Fruit fly (Drosophila melanogaster) whole organism, embryonic: ENCODE results near the gene Cpr67Fa2.
A peak's percentile ranks its signal among the peaks of the same experiment; 100 is the strongest.

Experiments
- Asciz ChIP-seq: fragments of 200-800 bp; sonication (Bioruptor generic); optimal IDR thresholded peaks from 2 replicates; lab custom pipeline; 2017; ENCODE audit warnings: missing biosample characterization, mild to moderate bottlenecking, missing genetic modification characterization, missing genetic modification reagents
- CG12236 ChIP-seq: fragments of 200-800 bp; sonication (Bioruptor generic); optimal IDR thresholded peaks from 2 replicates; lab custom pipeline; 2016; ENCODE audit warnings: missing biosample characterization, missing genetic modification characterization
- CG13296 ChIP-seq: fragments of 200-800 bp; sonication (Bioruptor generic); optimal IDR thresholded peaks from 3 replicates; lab custom pipeline; 2018; ENCODE audit warnings: missing biosample characterization, mild to moderate bottlenecking, missing genetic modification characterization
- CG14014 ChIP-seq: fragments of 200-800 bp; sonication (Bioruptor generic); IDR thresholded peaks from 2 replicates; pipeline ENCODE4 v1.3.6; 2022; ENCODE audit warnings: missing biosample characterization, missing genetic modification characterization
- CG14965 ChIP-seq: fragments of 200-800 bp; sonication (Bioruptor generic); optimal IDR thresholded peaks from 2 replicates; lab custom pipeline; 2016; ENCODE audit warnings: missing biosample characterization, missing genetic modification characterization, borderline replicate concordance
- CG1647 ChIP-seq: fragments of 200-800 bp; sonication (Bioruptor generic); optimal IDR thresholded peaks from 3 replicates; lab custom pipeline; 2016; ENCODE audit warnings: missing biosample characterization, missing genetic modification characterization
- CG17328 ChIP-seq: fragments of 200-800 bp; sonication (Bioruptor generic); IDR thresholded peaks from 2 replicates; pipeline ENCODE4 v1.3.6; 2022; ENCODE audit warnings: missing biosample characterization, missing genetic modification characterization
- CG18476 ChIP-seq: fragments of 200-800 bp; sonication (Bioruptor generic); optimal IDR thresholded peaks from 2 replicates; lab custom pipeline; 2016; ENCODE audit warnings: missing biosample characterization, mild to moderate bottlenecking, missing genetic modification characterization
- CG18599 ChIP-seq: fragments of 200-800 bp; sonication (Bioruptor generic); optimal IDR thresholded peaks from 3 replicates; lab custom pipeline; 2017; ENCODE audit warnings: missing biosample characterization, missing genetic modification characterization, mild to moderate bottlenecking, moderate library complexity, missing genetic modification reagents
- CG2120 ChIP-seq: fragments of 200-800 bp; sonication (Bioruptor generic); optimal IDR thresholded peaks from 3 replicates; lab custom pipeline; 2016; ENCODE audit warnings: missing biosample characterization, missing genetic modification characterization
- CG2199 ChIP-seq: fragments of 200-800 bp; sonication (Bioruptor generic); IDR thresholded peaks from 3 replicates; pipeline ENCODE4 v1.3.6; 2022; ENCODE audit warnings: missing biosample characterization, missing genetic modification characterization
- CG4617 ChIP-seq: fragments of 200-800 bp; sonication (Bioruptor generic); optimal IDR thresholded peaks from 3 replicates; lab custom pipeline; 2016; ENCODE audit warnings: missing biosample characterization, missing genetic modification characterization, borderline replicate concordance
- CG4730 ChIP-seq: fragments of 200-800 bp; sonication (Bioruptor generic); IDR thresholded peaks from 2 replicates; pipeline ENCODE4 v1.3.6; 2022; ENCODE audit warnings: missing biosample characterization, missing genetic modification characterization
- CG6272 ChIP-seq: fragments of 200-800 bp; sonication (Bioruptor generic); IDR thresholded peaks from 2 replicates; pipeline ENCODE4 v1.3.6; 2022; ENCODE audit warnings: missing biosample characterization, missing genetic modification characterization
- CG6813 ChIP-seq: fragments of 200-800 bp; sonication (Bioruptor generic); optimal IDR thresholded peaks from 2 replicates; lab custom pipeline; 2017; ENCODE audit warnings: missing biosample characterization, missing genetic modification characterization, mild to moderate bottlenecking, moderate library complexity, missing genetic modification reagents
- CG7372 ChIP-seq: fragments of 200-800 bp; sonication (Bioruptor generic); IDR thresholded peaks from 2 replicates; pipeline ENCODE4 v1.3.6; 2022; ENCODE audit warnings: missing biosample characterization, missing genetic modification characterization
- CG8290 ChIP-seq, 3 experiments: fragments of 200-800 bp; sonication (Bioruptor generic); optimal IDR thresholded peaks; 2 replicates each; lab custom pipeline; 2016 to 2019; ENCODE audit warnings: missing biosample characterization in 3 of 3, missing genetic modification characterization in 3 of 3, mild to moderate bottlenecking in 2 of 3, moderate library complexity in 1 of 3
- CG8765 ChIP-seq: fragments of 200-800 bp; sonication (Bioruptor generic); IDR thresholded peaks from 2 replicates; pipeline ENCODE4 v1.3.6; 2022; ENCODE audit warnings: missing biosample characterization, missing genetic modification characterization
- CG9932 ChIP-seq: fragments of 200-800 bp; sonication (Bioruptor generic); IDR thresholded peaks from 2 replicates; pipeline ENCODE4 v1.3.6; 2022; ENCODE audit warnings: missing biosample characterization, missing genetic modification characterization
- CHES-1-like ChIP-seq: fragments of 200-800 bp; sonication (Bioruptor generic); optimal IDR thresholded peaks from 2 replicates; lab custom pipeline; 2016; ENCODE audit warnings: missing biosample characterization, missing genetic modification characterization
- CrebB ChIP-seq: fragments of 200-800 bp; sonication (Bioruptor generic); optimal IDR thresholded peaks from 3 replicates; lab custom pipeline; 2018; ENCODE audit warnings: missing biosample characterization, mild to moderate bottlenecking, missing genetic modification characterization
- NC2β ChIP-seq: fragments of 200-800 bp; sonication (Bioruptor generic); optimal IDR thresholded peaks from 2 replicates; lab custom pipeline; 2016; ENCODE audit warnings: missing biosample characterization, missing genetic modification characterization
- Neu2 ChIP-seq: fragments of 200-800 bp; sonication (Bioruptor generic); optimal IDR thresholded peaks from 3 replicates; lab custom pipeline; 2016; ENCODE audit warnings: missing biosample characterization, missing genetic modification characterization, borderline replicate concordance
- Nf-YB ChIP-seq: fragments of 200-800 bp; sonication (Bioruptor generic); optimal IDR thresholded peaks from 3 replicates; lab custom pipeline; 2019; ENCODE audit warnings: missing biosample characterization, mild to moderate bottlenecking, missing genetic modification characterization, moderate library complexity
- Optix ChIP-seq: fragments of 200-800 bp; sonication (Bioruptor generic); IDR thresholded peaks from 3 replicates; pipeline ENCODE4 v1.3.6; 2022; ENCODE audit warnings: missing biosample characterization, missing genetic modification characterization
- Poxn ChIP-seq: fragments of 200-800 bp; sonication (Bioruptor generic); IDR thresholded peaks from 2 replicates; pipeline ENCODE4 v1.3.6; 2022; ENCODE audit warnings: missing biosample characterization, missing genetic modification characterization
- Sox102F ChIP-seq: fragments of 200-800 bp; sonication (Bioruptor generic); optimal IDR thresholded peaks from 2 replicates; lab custom pipeline; 2018; ENCODE audit warnings: missing biosample characterization, mild to moderate bottlenecking, missing genetic modification characterization, moderate library complexity
- Xrp1 ChIP-seq: fragments of 200-800 bp; sonication (Bioruptor generic); IDR thresholded peaks from 2 replicates; pipeline ENCODE4 v1.3.6; 2022; ENCODE audit warnings: missing biosample characterization, missing genetic modification characterization
- aop ChIP-seq: fragments of 200-800 bp; sonication (Bioruptor generic); IDR thresholded peaks from 2 replicates; pipeline ENCODE4 v1.3.6; 2022; ENCODE audit warnings: missing biosample characterization, missing genetic modification characterization
- ap ChIP-seq: fragments of 200-800 bp; sonication (Bioruptor generic); IDR thresholded peaks from 2 replicates; pipeline ENCODE4 v1.3.6; 2022; ENCODE audit warnings: missing biosample characterization, missing genetic modification characterization
- cg ChIP-seq: fragments of 200-800 bp; sonication (Bioruptor generic); optimal IDR thresholded peaks from 3 replicates; lab custom pipeline; 2019; ENCODE audit warnings: missing biosample characterization, mild to moderate bottlenecking, missing genetic modification characterization, moderate library complexity
- chinmo ChIP-seq: fragments of 200-800 bp; sonication (Bioruptor generic); IDR thresholded peaks from 4 replicates; pipeline ENCODE4 v1.3.6; 2022; ENCODE audit warnings: missing biosample characterization, missing genetic modification characterization; ENCODE audit not compliant: partially characterized antibody
- dati ChIP-seq: fragments of 200-800 bp; sonication (Bioruptor generic); IDR thresholded peaks from 2 replicates; pipeline ENCODE4 v1.3.6; 2022; ENCODE audit warnings: missing biosample characterization, missing genetic modification characterization
- dmrt11E ChIP-seq: fragments of 200-800 bp; sonication (Bioruptor generic); optimal IDR thresholded peaks from 3 replicates; lab custom pipeline; 2018; ENCODE audit warnings: missing biosample characterization, mild to moderate bottlenecking, missing genetic modification characterization, moderate library complexity
- fd96Cb ChIP-seq: fragments of 200-800 bp; sonication (Bioruptor generic); optimal IDR thresholded peaks from 2 replicates; lab custom pipeline; 2018; ENCODE audit warnings: missing biosample characterization, mild to moderate bottlenecking, missing genetic modification characterization, moderate library complexity
- gce ChIP-seq: fragments of 200-800 bp; sonication (Bioruptor generic); IDR thresholded peaks from 3 replicates; pipeline ENCODE4 v1.3.6; 2022; ENCODE audit warnings: missing biosample characterization, missing genetic modification characterization
- hbn ChIP-seq: fragments of 200-800 bp; sonication (Bioruptor generic); IDR thresholded peaks from 2 replicates; pipeline ENCODE4 v1.3.6; 2022; ENCODE audit warnings: missing biosample characterization, missing genetic modification characterization; ENCODE audit not compliant: partially characterized antibody
- hkb ChIP-seq, 2 experiments: fragments of 200-800 bp in 1 of 2; fragments of >200 bp in 1 of 2; sonication (Bioruptor generic) in 1 of 2; IDR thresholded peaks in 1 of 2; optimal IDR thresholded peaks in 1 of 2; 2 replicates each; pipeline versions ENCODE4 v1.3.6 to Lab custom; 2017 to 2022; ENCODE audit warnings: missing biosample characterization in 1 of 2, missing genetic modification characterization in 1 of 2
- hth ChIP-seq: fragments of >200 bp; optimal IDR thresholded peaks from 2 replicates; lab custom pipeline; 2017; ENCODE audit warnings: inconsistent platforms
- ind ChIP-seq: fragments of 200-800 bp; sonication (Bioruptor generic); optimal IDR thresholded peaks from 3 replicates; lab custom pipeline; 2016; ENCODE audit warnings: missing biosample characterization, missing genetic modification characterization
- oc ChIP-seq: fragments of 200-800 bp; sonication (Bioruptor generic); optimal IDR thresholded peaks from 2 replicates; lab custom pipeline; 2018; ENCODE audit warnings: missing biosample characterization, mild to moderate bottlenecking, missing genetic modification characterization, moderate library complexity
- pho ChIP-seq: fragments of 200-800 bp; sonication (Bioruptor generic); optimal IDR thresholded peaks from 2 replicates; lab custom pipeline; 2016; ENCODE audit warnings: missing biosample characterization, missing genetic modification characterization
- repo ChIP-seq: fragments of 200-800 bp; sonication (Bioruptor generic); optimal IDR thresholded peaks from 2 replicates; lab custom pipeline; 2016; ENCODE audit warnings: missing biosample characterization, missing genetic modification characterization
- so ChIP-seq: fragments of 200-800 bp; sonication (Bioruptor generic); IDR thresholded peaks from 3 replicates; pipeline ENCODE4 v1.3.6; 2022; ENCODE audit warnings: missing biosample characterization, missing genetic modification characterization
- tin ChIP-seq: fragments of 200-800 bp; sonication (Bioruptor generic); optimal IDR thresholded peaks from 3 replicates; lab custom pipeline; 2016; ENCODE audit warnings: missing biosample characterization, missing genetic modification characterization
- vnd ChIP-seq: fragments of 200-800 bp; sonication (Bioruptor generic); IDR thresholded peaks from 3 replicates; pipeline ENCODE4 v1.3.6; 2022; ENCODE audit warnings: missing biosample characterization, missing genetic modification characterization; ENCODE audit not compliant: partially characterized antibody
- zen ChIP-seq: fragments of 200-800 bp; sonication (Bioruptor generic); optimal IDR thresholded peaks from 3 replicates; lab custom pipeline; 2018; ENCODE audit warnings: missing biosample characterization, mild to moderate bottlenecking, missing genetic modification characterization, moderate library complexity

Gene Cpr67Fa2

dm6 chr3L:10855419-10856213, 35.9 kb upstream of the Cpr67Fa2 start (continued):
- TF ChIP-seq CG1647 (GFP tag; lab: Kevin White, UChicago), result no peak
- TF ChIP-seq Optix, result peak; percentile 64; the same call in 2 of the 3 replicates
- TF ChIP-seq hkb (optimal IDR thresholded peaks at IDR 0.05; lab: Kevin White, UChicago), result no peak
- TF ChIP-seq hkb (GFP tag; IDR thresholded peaks at IDR 0.05; lab: Robert Waterston, UW), result peak; percentile 90
- peak; percentile 96 for TF ChIP-seq Xrp1 (GFP tag; lab: Robert Waterston, UW)
- peak; percentile 93 for TF ChIP-seq zen (tag; lab: Kevin White, UChicago)
- TF ChIP-seq Poxn (GFP tag; lab: Robert Waterston, UW), result no peak
- TF ChIP-seq vnd (GFP tag; lab: Robert Waterston, UW), result no peak
- no peak for TF ChIP-seq CG12236 (GFP tag; lab: Kevin White, UChicago)
- TF ChIP-seq CHES-1-like (GFP tag; lab: Kevin White, UChicago), result no peak
- peak; percentile 88 for TF ChIP-seq CG17328 (GFP tag; lab: Robert Waterston, UW)
- peak; percentile 71 for TF ChIP-seq CrebB
- no peak; the same call in 1 of the 3 replicates for TF ChIP-seq CG2199

- no peak for TF ChIP-seq dati (GFP tag; lab: Robert Waterston, UW)
- no peak for TF ChIP-seq CG6272 (GFP tag; lab: Robert Waterston, UW)
- TF ChIP-seq CG18599, result peak; percentile 70
- peak; percentile 53 for TF ChIP-seq repo (GFP tag; lab: Kevin White, UChicago)
- peak; percentile 11 for TF ChIP-seq Neu2 (GFP tag; lab: Kevin White, UChicago)
- peak; percentile 9 for TF ChIP-seq CG2120
- TF ChIP-seq CG14965 (GFP tag; lab: Kevin White, UChicago), result no peak
- peak; percentile 65 for TF ChIP-seq NC2β (GFP tag; lab: Kevin White, UChicago)
- no peak for TF ChIP-seq hbn (GFP tag; lab: Robert Waterston, UW)
- peak; percentile 37 for TF ChIP-seq pho (GFP tag; lab: Kevin White, UChicago)
- peak; percentile 45 for TF ChIP-seq CG9932 (GFP tag; lab: Robert Waterston, UW)
- TF ChIP-seq CG18476 (GFP tag; lab: Kevin White, UChicago), result no peak
- TF ChIP-seq so, result peak; percentile 88; the same call in 2 of the 3 replicates
- TF ChIP-seq oc, result peak; percentile 96
- TF ChIP-seq gce (GFP tag; lab: Robert Waterston, UW), result no peak
- no peak for TF ChIP-seq tin (GFP tag; lab: Kevin White, UChicago)
- peak; percentile 56; the same call in 1 of the 2 replicates for TF ChIP-seq CG8765 (GFP tag; lab: Robert Waterston, UW)
- TF ChIP-seq CG14014 (GFP tag; lab: Robert Waterston, UW), result no peak
- peak; percentile 21 for TF ChIP-seq Asciz (GFP tag; lab: Kevin White, UChicago)
- no peak for TF ChIP-seq aop (GFP tag; lab: Robert Waterston, UW)
- no peak for TF ChIP-seq Poxn (GFP tag; lab: Robert Waterston, UW)
- TF ChIP-seq CG6813, result peak; percentile 8
- peak; percentile 95 for TF ChIP-seq cg (GFP tag; lab: Kevin White, UChicago)
- no peak for TF ChIP-seq Sox102F (GFP tag; lab: Kevin White, UChicago)
- peak; percentile 95 for TF ChIP-seq chinmo (GFP tag; lab: Robert Waterston, UW)
- no peak for TF ChIP-seq ind
- no peak for TF ChIP-seq CG4617 (GFP tag; lab: Kevin White, UChicago)
- TF ChIP-seq fd96Cb (tag; lab: Kevin White, UChicago), result no peak
- peak; percentile 64 for TF ChIP-seq Nf-YB (GFP tag; lab: Kevin White, UChicago)
- no peak for TF ChIP-seq CG4730 (GFP tag; lab: Robert Waterston, UW)
- TF ChIP-seq hth (lab: Kevin White, UChicago), result no peak
- TF ChIP-seq CrebB, result peak; percentile 36
- TF ChIP-seq ap (GFP tag; lab: Robert Waterston, UW), result no peak
- no peak for TF ChIP-seq CG7372 (GFP tag; lab: Robert Waterston, UW)
- peak; percentile 77 for TF ChIP-seq dmrt11E (tag; lab: Kevin White, UChicago)
- TF ChIP-seq CG13296 (GFP tag; lab: Kevin White, UChicago), result no peak
- TF ChIP-seq CG8290 (GFP tag; optimal IDR thresholded peaks at IDR 0.05; lab: Kevin White, UChicago), result peak; percentile 67
- peak; percentile 73 to 98 for TF ChIP-seq CG8290 (tag; optimal IDR thresholded peaks at IDR 0.05; lab: Kevin White, UChicago)
Measured at dm6 chr3L:10856534-10857030, 34.9 kb upstream of the Cpr67Fa2 start.
